Fruit fly (Drosophila melanogaster) whole organism, pupa: ENCODE data around the gene Pvf3.

ENCODE experiments used
- CG10348 ChIP-seq: fragments of 200-800 bp; sonication (Bioruptor generic); IDR thresholded peaks from 2 replicates; pipeline ENCODE4 v1.3.6; 2022; ENCODE audit warnings: missing biosample characterization, missing genetic modification characterization
- CG12605 ChIP-seq: fragments of 200-800 bp; sonication (Bioruptor generic); IDR thresholded peaks from 2 replicates; pipeline ENCODE4 v1.3.6; 2022; ENCODE audit warnings: missing biosample characterization, missing genetic modification characterization
- CG13204 ChIP-seq: fragments of 200-800 bp; sonication (Bioruptor generic); optimal IDR thresholded peaks from 2 replicates; lab custom pipeline; 2018; ENCODE audit warnings: missing biosample characterization, mild to moderate bottlenecking, missing genetic modification characterization, moderate library complexity
- CG32121 ChIP-seq: fragments of 200-800 bp; sonication (Bioruptor generic); IDR thresholded peaks from 2 replicates; pipeline ENCODE4 v1.3.6; 2022; ENCODE audit warnings: missing biosample characterization, missing genetic modification characterization
- CG4496 ChIP-seq: fragments of 200-800 bp; sonication (Bioruptor generic); IDR thresholded peaks from 3 replicates; pipeline ENCODE4 v1.3.6; 2022; ENCODE audit warnings: missing biosample characterization, missing genetic modification characterization
- CG8301 ChIP-seq: fragments of 200-800 bp; sonication (Bioruptor generic); optimal IDR thresholded peaks from 2 replicates; lab custom pipeline; 2018; ENCODE audit warnings: missing biosample characterization, mild to moderate bottlenecking, missing genetic modification characterization
- CG9948 ChIP-seq: fragments of 200-800 bp; sonication (Bioruptor generic); optimal IDR thresholded peaks from 2 replicates; lab custom pipeline; 2018; ENCODE audit warnings: missing biosample characterization, mild to moderate bottlenecking, missing genetic modification characterization, moderate library complexity
- D1 ChIP-seq: fragments of 200-800 bp; sonication (Bioruptor generic); optimal IDR thresholded peaks from 2 replicates; lab custom pipeline; 2018; ENCODE audit warnings: missing biosample characterization, mild to moderate bottlenecking, missing genetic modification characterization, moderate library complexity
- EcR ChIP-seq: fragments of 200-800 bp; sonication (Bioruptor generic); optimal IDR thresholded peaks from 3 replicates; lab custom pipeline; 2019; ENCODE audit warnings: missing biosample characterization, missing genetic modification characterization, mild to moderate bottlenecking, moderate library complexity, missing genetic modification reagents
- Pif1B ChIP-seq: fragments of 200-800 bp; sonication (Bioruptor generic); optimal IDR thresholded peaks from 3 replicates; lab custom pipeline; 2016; ENCODE audit warnings: missing biosample characterization, missing genetic modification characterization
- rn ChIP-seq: fragments of 200-800 bp; sonication (Bioruptor generic); IDR thresholded peaks from 2 replicates; pipeline ENCODE4 v1.3.6; 2022; ENCODE audit warnings: missing biosample characterization, missing genetic modification characterization

DNA sequence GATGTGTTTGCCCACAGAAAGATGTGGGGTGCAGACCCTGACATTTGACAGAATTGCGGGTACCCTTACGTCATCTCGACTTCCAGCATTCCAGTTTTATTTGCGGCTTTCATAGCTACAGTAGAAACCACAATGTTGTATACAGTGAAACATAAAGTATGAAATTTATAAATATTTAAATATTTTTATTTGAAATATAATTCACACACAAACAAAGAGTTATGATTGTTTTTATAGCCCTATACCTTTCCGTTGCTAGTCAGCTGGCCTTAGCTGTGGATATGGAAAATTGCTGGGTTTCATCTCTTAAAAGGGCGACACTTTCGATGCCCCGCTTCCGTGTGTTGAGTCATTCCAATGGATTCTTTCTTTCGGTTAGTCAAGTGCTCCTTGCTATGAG is 66.6 kb downstream of the Pvf3 start:
- no peak for TF ChIP-seq CG13204
- no peak for TF ChIP-seq CG4496 (GFP tag; lab: Robert Waterston, UW)
- TF ChIP-seq CG12605 (GFP tag; lab: Robert Waterston, UW): no peak
- no peak for TF ChIP-seq D1 (tag; lab: Kevin White, UChicago)
- TF ChIP-seq EcR (GFP tag; lab: Kevin White, UChicago): no peak
- peak; percentile 31 for TF ChIP-seq CG9948 (tag; lab: Kevin White, UChicago)
- peak; percentile 21 for TF ChIP-seq Pif1B
- TF ChIP-seq rn: no peak
- TF ChIP-seq CG32121: no peak
- no peak for TF ChIP-seq CG8301 (tag; lab: Kevin White, UChicago)
- TF ChIP-seq CG10348: no peak
